Worm (Caenorhabditis elegans) whole organism, L1 larva: Measurements from ENCODE around the gene frm-5.1.

Experiments
- C16A3.4 ChIP-seq: fragments of 150-350 bp; optimal IDR thresholded peaks from 2 replicates; lab custom pipeline; 2014; ENCODE audit warnings: missing biosample characterization, missing genetic modification characterization
- C34B4.2 ChIP-seq: sonication (generic microtip); optimal IDR thresholded peaks from 2 replicates; lab custom pipeline; 2017; ENCODE audit warnings: mild to moderate bottlenecking, missing genetic modification characterization, missing compliant biosample characterization
- aha-1 ChIP-seq: fragments of 150-350 bp; optimal IDR thresholded peaks from 2 replicates; lab custom pipeline; 2014; ENCODE audit warnings: missing biosample characterization, missing genetic modification characterization
- blmp-1 ChIP-seq: fragments of 150-350 bp; optimal IDR thresholded peaks from 2 replicates; lab custom pipeline; 2014; ENCODE audit warnings: missing biosample characterization, missing genetic modification characterization
- ceh-63 ChIP-seq: fragments of 200-800 bp; sonication (Bioruptor generic); optimal IDR thresholded peaks from 2 replicates; lab custom pipeline; 2018; ENCODE audit warnings: mild to moderate bottlenecking, missing genetic modification characterization, missing compliant biosample characterization
- ceh-8 ChIP-seq: fragments of 200-800 bp; sonication (Bioruptor generic); optimal IDR thresholded peaks from 2 replicates; lab custom pipeline; 2018; ENCODE audit warnings: mild to moderate bottlenecking, missing genetic modification characterization, moderate library complexity, missing compliant biosample characterization
- ceh-88 ChIP-seq: fragments of 200-800 bp; sonication (Bioruptor generic); IDR thresholded peaks from 2 replicates; pipeline ENCODE4 v1.3.6; 2022; ENCODE audit warnings: missing genetic modification characterization, missing compliant biosample characterization
- ces-1 ChIP-seq: fragments of 150-350 bp; optimal IDR thresholded peaks from 2 replicates; lab custom pipeline; 2014; ENCODE audit warnings: missing biosample characterization, missing genetic modification reagents, missing genetic modification characterization
- dpl-1 ChIP-seq, 3 experiments: fragments of 150-350 bp in 2 of 3; sonication (generic microtip) in 1 of 3; optimal IDR thresholded peaks; 2 replicates each; lab custom pipeline; 2014 to 2017; ENCODE audit warnings: missing biosample characterization in 3 of 3, missing genetic modification characterization in 3 of 3, missing genetic modification reagents in 3 of 3
- dsc-1 ChIP-seq: sonication (generic microtip); optimal IDR thresholded peaks from 2 replicates; lab custom pipeline; 2016; ENCODE audit warnings: mild to moderate bottlenecking, missing genetic modification characterization, missing compliant biosample characterization
- efl-1 ChIP-seq, 4 experiments: fragments of 150-350 bp; optimal IDR thresholded peaks in 3 of 4; peaks in 1 of 4; 1 replicate in 1 of 4; 2 replicates in 3 of 4; lab custom pipeline; 2014; ENCODE audit warnings: missing biosample characterization in 2 of 4, missing genetic modification characterization in 2 of 4, missing genetic modification reagents in 2 of 4
- efl-3 ChIP-seq: fragments of 200-800 bp; sonication (Bioruptor generic); optimal IDR thresholded peaks from 2 replicates; lab custom pipeline; 2018; ENCODE audit warnings: mild to moderate bottlenecking, missing genetic modification characterization, missing compliant biosample characterization
- egl-27 ChIP-seq, 2 experiments: fragments of 150-350 bp in 1 of 2; sonication (generic microtip); optimal IDR thresholded peaks; 3 replicates each; lab custom pipeline; 2017 to 2018; ENCODE audit warnings: missing biosample characterization in 2 of 2, missing genetic modification characterization in 2 of 2, missing genetic modification reagents in 2 of 2
- elt-2 ChIP-seq: sonication (generic microtip); optimal IDR thresholded peaks from 2 replicates; lab custom pipeline; 2016; ENCODE audit warnings: missing genetic modification characterization, mild to moderate bottlenecking, inconsistent platforms, missing compliant biosample characterization, missing genetic modification reagents
- elt-3 ChIP-seq, 6 experiments: fragments of 150-350 bp in 1 of 6; sonication (generic microtip); optimal IDR thresholded peaks; 2 replicates each; lab custom pipeline; 2017 to 2018; ENCODE audit warnings: missing biosample characterization in 6 of 6, missing genetic modification characterization in 6 of 6, inconsistent platforms in 1 of 6
- ets-5 ChIP-seq: fragments of 200-800 bp; sonication (Bioruptor generic); IDR thresholded peaks from 2 replicates; pipeline ENCODE4 v1.3.6; 2022; ENCODE audit warnings: missing genetic modification characterization, missing compliant biosample characterization
- fkh-10 ChIP-seq: sonication (generic microtip); optimal IDR thresholded peaks from 2 replicates; lab custom pipeline; 2017; ENCODE audit warnings: missing biosample characterization, missing genetic modification reagents, missing genetic modification characterization
- fkh-4 ChIP-seq: sonication (generic microtip); optimal IDR thresholded peaks from 2 replicates; lab custom pipeline; 2016; ENCODE audit warnings: missing compliant biosample characterization, missing genetic modification characterization, borderline replicate concordance
- fos-1 ChIP-seq: fragments of 150-350 bp; optimal IDR thresholded peaks from 2 replicates; lab custom pipeline; 2014; ENCODE audit warnings: missing biosample characterization, missing genetic modification characterization
- hlh-4 ChIP-seq: sonication (generic microtip); optimal IDR thresholded peaks from 2 replicates; lab custom pipeline; 2016; ENCODE audit warnings: mild to moderate bottlenecking, missing genetic modification characterization, missing compliant biosample characterization
- hpl-2 ChIP-seq: fragments of 150-350 bp; optimal IDR thresholded peaks from 2 replicates; lab custom pipeline; 2014; ENCODE audit warnings: missing biosample characterization, missing genetic modification reagents, missing genetic modification characterization
- irx-1 ChIP-seq: sonication (generic microtip); optimal IDR thresholded peaks from 2 replicates; lab custom pipeline; 2016; ENCODE audit warnings: missing genetic modification characterization, missing compliant biosample characterization
- lir-3 ChIP-seq: sonication (generic microtip); optimal IDR thresholded peaks from 2 replicates; lab custom pipeline; 2016; ENCODE audit warnings: mild to moderate bottlenecking, missing genetic modification characterization, moderate library complexity, missing compliant biosample characterization; ENCODE audit not compliant: poor library complexity
- mdl-1 ChIP-seq, 2 experiments: fragments of 150-350 bp; optimal IDR thresholded peaks; 2 replicates each; lab custom pipeline; 2014 to 2017; ENCODE audit warnings: missing biosample characterization in 2 of 2, missing genetic modification characterization in 2 of 2, inconsistent platforms in 1 of 2
- mef-2 ChIP-seq: fragments of 150-350 bp; optimal IDR thresholded peaks from 2 replicates; lab custom pipeline; 2014; ENCODE audit warnings: missing biosample characterization, missing genetic modification characterization
- nhr-19 ChIP-seq: fragments of 200-800 bp; sonication (Bioruptor generic); conservative IDR thresholded peaks from 2 replicates; pipeline ENCODE4 v1.3.6; 2022; ENCODE audit warnings: missing genetic modification characterization, missing compliant biosample characterization
- nhr-20 ChIP-seq: sonication (generic microtip); optimal IDR thresholded peaks from 2 replicates; lab custom pipeline; 2016; ENCODE audit warnings: mild to moderate bottlenecking, missing genetic modification characterization, missing compliant biosample characterization
- nhr-28 ChIP-seq: fragments of 150-350 bp; optimal IDR thresholded peaks from 2 replicates; lab custom pipeline; 2014; ENCODE audit warnings: missing biosample characterization, missing genetic modification characterization
- nhr-47 ChIP-seq: sonication (generic microtip); optimal IDR thresholded peaks from 2 replicates; lab custom pipeline; 2016; ENCODE audit warnings: mild to moderate bottlenecking, missing genetic modification characterization, moderate library complexity, missing compliant biosample characterization
- nhr-84 ChIP-seq: sonication (generic microtip); optimal IDR thresholded peaks from 2 replicates; lab custom pipeline; 2017; ENCODE audit warnings: missing biosample characterization, missing genetic modification characterization
- nhr-85 ChIP-seq: sonication (generic microtip); peaks from one replicate; lab custom pipeline; 2016; ENCODE audit warnings: missing genetic modification characterization, inconsistent platforms, missing compliant biosample characterization
- pag-3 ChIP-seq: sonication (generic microtip); optimal IDR thresholded peaks from 2 replicates; lab custom pipeline; 2017; ENCODE audit warnings: missing genetic modification characterization, mild to moderate bottlenecking, missing compliant biosample characterization, antibody characterized with exemption, borderline replicate concordance; ENCODE audit not compliant: insufficient read depth
- rnt-1 ChIP-seq: sonication (generic microtip); optimal IDR thresholded peaks from 2 replicates; lab custom pipeline; 2016; ENCODE audit warnings: mild to moderate bottlenecking, missing genetic modification characterization, moderate library complexity, missing compliant biosample characterization
- snu-23 ChIP-seq: sonication (generic microtip); optimal IDR thresholded peaks from 2 replicates; lab custom pipeline; 2016; ENCODE audit warnings: missing genetic modification characterization, missing compliant biosample characterization
- sup-37 ChIP-seq: fragments of 200-800 bp; sonication (Bioruptor generic); optimal IDR thresholded peaks from 2 replicates; lab custom pipeline; 2018; ENCODE audit warnings: mild to moderate bottlenecking, missing genetic modification characterization, missing compliant biosample characterization
- swsn-7 ChIP-seq: sonication (generic microtip); optimal IDR thresholded peaks from 2 replicates; lab custom pipeline; 2016; ENCODE audit warnings: missing genetic modification characterization, missing compliant biosample characterization
- unc-86 ChIP-seq: sonication (generic microtip); optimal IDR thresholded peaks from 2 replicates; lab custom pipeline; 2016; ENCODE audit warnings: missing genetic modification characterization, missing compliant biosample characterization
- unc-98 ChIP-seq: fragments of 200-800 bp; sonication (Bioruptor generic); IDR thresholded peaks from 2 replicates; pipeline ENCODE4 v1.3.6; 2022; ENCODE audit warnings: missing genetic modification characterization, missing compliant biosample characterization
- vab-15 ChIP-seq: sonication (generic microtip); optimal IDR thresholded peaks from 2 replicates; lab custom pipeline; 2017; ENCODE audit warnings: missing genotype, mild to moderate bottlenecking, missing genetic modification characterization, missing compliant biosample characterization
- zag-1 ChIP-seq: fragments of 150-350 bp; optimal IDR thresholded peaks from 2 replicates; lab custom pipeline; 2014; ENCODE audit warnings: missing biosample characterization, missing genetic modification characterization
- zip-4 ChIP-seq: fragments of 200-800 bp; sonication (Bioruptor generic); optimal IDR thresholded peaks from 2 replicates; lab custom pipeline; 2018; ENCODE audit warnings: mild to moderate bottlenecking, missing genetic modification characterization, moderate library complexity, missing compliant biosample characterization
- ztf-4 ChIP-seq: fragments of 150-350 bp; optimal IDR thresholded peaks from 2 replicates; lab custom pipeline; 2014; ENCODE audit warnings: missing biosample characterization, missing genetic modification characterization

Gene frm-5.1

ce11 chrIV:86744-87143, 38.1 kb upstream of the frm-5.1 start:
- TF ChIP-seq pag-3 (no peak), nhr-28 (no peak), egl-27 (tag; optimal IDR thresholded peaks at IDR 0.05; lab: Kevin White, UChicago) (no peak), hpl-2 (GFP tag; lab: Kevin White, UChicago) (no peak), efl-1 (optimal IDR thresholded peaks at IDR 0.05; lab: Kevin White, UChicago) (no peak), efl-1 (GFP tag; optimal IDR thresholded peaks at IDR 0.05 in 1 of 2; lab: Kevin White, UChicago) (peak in 1 of 2 experiments; percentile 90), ceh-63 (GFP tag; lab: Kevin White, UChicago) (no peak), nhr-19 (GFP tag; lab: Robert Waterston, UW) (no peak)

DNA sequence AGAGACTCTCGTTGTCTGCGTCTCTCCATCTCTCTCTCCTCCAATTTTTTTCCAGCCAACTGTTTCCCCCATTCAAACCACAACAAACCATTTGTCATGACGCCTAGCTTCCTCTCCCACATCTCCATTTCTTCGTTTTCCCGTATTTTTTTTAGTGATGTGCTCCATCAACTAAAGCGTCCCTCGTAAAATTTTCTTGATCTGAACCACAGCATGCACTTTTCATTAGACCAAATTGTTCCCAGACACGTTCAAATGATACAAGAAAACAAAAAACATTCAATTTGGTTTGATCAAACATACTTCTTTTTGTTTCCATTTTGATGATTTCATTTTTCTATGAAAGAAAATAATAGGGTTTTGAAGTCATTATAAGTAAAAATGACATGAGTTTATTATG, 33.6 kb upstream of the frm-5.1 start:
- TF ChIP-seq dsc-1: peak; percentile 90
- TF ChIP-seq rnt-1 (tag; lab: Kevin White, UChicago): peak; percentile 35
- peak; percentile 42 for TF ChIP-seq nhr-85 (tag; lab: Kevin White, UChicago)
- TF ChIP-seq nhr-19 (GFP tag; lab: Robert Waterston, UW): no peak
- TF ChIP-seq fkh-4 (tag; lab: Kevin White, UChicago): peak; percentile 69

- TF ChIP-seq blmp-1 (tag; lab: Kevin White, UChicago) (peak; percentile 46), efl-1 (optimal IDR thresholded peaks at IDR 0.05; lab: Kevin White, UChicago) (no peak), efl-1 (GFP tag; optimal IDR thresholded peaks at IDR 0.05 in 1 of 2; lab: Kevin White, UChicago) (peak in 1 of 2 experiments; percentile 82), fkh-4 (tag; lab: Kevin White, UChicago) (no peak), hpl-2 (GFP tag; lab: Kevin White, UChicago) (no peak), ztf-4 (no peak), dpl-1 (GFP tag; optimal IDR thresholded peaks at IDR 0.05; lab: Kevin White, UChicago) (no peak), nhr-85 (tag; lab: Kevin White, UChicago) (peak; percentile 58)
- TF ChIP-seq, all 84 proteins: peak for 3
These were observed 32.7 kb upstream of the frm-5.1 start for ce11 chrIV:81428-81827.

DNA sequence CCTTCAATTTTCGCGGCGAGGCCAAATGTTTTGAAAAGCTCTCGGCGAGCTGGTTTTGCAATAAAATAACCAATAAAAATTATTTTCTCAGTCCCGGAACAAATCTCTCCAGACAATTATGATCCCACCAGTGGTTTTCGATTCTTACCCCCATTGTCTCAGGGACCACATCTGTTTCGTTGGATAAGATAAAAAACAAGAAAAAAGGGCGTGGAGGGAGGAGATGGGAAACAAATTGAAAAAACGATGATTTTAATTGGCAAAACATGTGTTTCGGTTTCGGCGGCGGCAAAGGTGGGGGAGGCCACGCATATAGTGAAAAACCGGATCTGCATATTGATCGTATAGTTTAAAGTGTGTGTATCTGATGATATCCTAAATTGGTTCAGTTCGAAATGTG, 32.3 kb upstream of the frm-5.1 start:
- TF ChIP-seq unc-86 (tag; lab: Kevin White, UChicago) (no peak), dsc-1 (peak; percentile 94), hlh-4 (tag; lab: Kevin White, UChicago) (no peak), fkh-4 (tag; lab: Kevin White, UChicago) (peak; percentile 68), nhr-85 (tag; lab: Kevin White, UChicago) (peak; percentile 74), rnt-1 (tag; lab: Kevin White, UChicago) (peak; percentile 21), snu-23 (GFP tag; lab: Kevin White, UChicago) (no peak)
- TF ChIP-seq, all 84 proteins: peak for 4

ce11 chrIV:79205-79604, 30.5 kb upstream of the frm-5.1 start, which contains the start of gene T05C7.9:
Gene T05C7.9 (plus strand): TSS chrIV:79276.
- TF ChIP-seq blmp-1 (tag; lab: Kevin White, UChicago): no peak
- no peak for TF ChIP-seq C34B4.2
- no peak for TF ChIP-seq elt-3 (tag; optimal IDR thresholded peaks at IDR 0.05; lab: Kevin White, UChicago)
- no peak for TF ChIP-seq zag-1 (tag; lab: Kevin White, UChicago)
- TF ChIP-seq ets-5: no peak
- no peak for TF ChIP-seq ceh-8 (GFP tag; lab: Kevin White, UChicago)
- no peak for TF ChIP-seq fos-1 (tag; lab: Kevin White, UChicago)
- TF ChIP-seq irx-1 (tag; lab: Kevin White, UChicago): no peak
- TF ChIP-seq elt-2 (tag; lab: Kevin White, UChicago): no peak
- TF ChIP-seq swsn-7 (tag; lab: Kevin White, UChicago): no peak
- no peak for TF ChIP-seq ces-1 (GFP tag; lab: Kevin White, UChicago)
- no peak for TF ChIP-seq mef-2 (tag; lab: Kevin White, UChicago)
- no peak for TF ChIP-seq nhr-20 (tag; lab: Kevin White, UChicago)
- no peak for TF ChIP-seq sup-37 (GFP tag; lab: Kevin White, UChicago)
- peak in 1 of 2 experiments; percentile 44 for TF ChIP-seq mdl-1 (tag; optimal IDR thresholded peaks at IDR 0.05; lab: Kevin White, UChicago)
- TF ChIP-seq ceh-63 (GFP tag; lab: Kevin White, UChicago): no peak
- no peak for TF ChIP-seq lir-3 (tag; lab: Kevin White, UChicago)
- no peak for TF ChIP-seq efl-3 (GFP tag; lab: Kevin White, UChicago)
- no peak for TF ChIP-seq zip-4 (GFP tag; lab: Kevin White, UChicago)
- TF ChIP-seq C16A3.4 (tag; lab: Kevin White, UChicago): no peak
- peak; percentile 33 for TF ChIP-seq fkh-10
- TF ChIP-seq vab-15 (tag; lab: Kevin White, UChicago): no peak
- no peak for TF ChIP-seq nhr-84 (tag; lab: Kevin White, UChicago)
- TF ChIP-seq aha-1 (tag; lab: Kevin White, UChicago): no peak
- no peak for TF ChIP-seq fkh-4 (tag; lab: Kevin White, UChicago)
- no peak for TF ChIP-seq ceh-88 (GFP tag; lab: Robert Waterston, UW)
- TF ChIP-seq ztf-4: no peak
- no peak for TF ChIP-seq unc-98 (GFP tag; lab: Robert Waterston, UW)
- TF ChIP-seq nhr-47 (tag; lab: Kevin White, UChicago): peak; percentile 11
